Fruit fly (Drosophila melanogaster): ENCODE results near the gene Mnt.
A peak's percentile ranks its signal among the peaks of the same experiment; 100 is the strongest.

Mnt gene

dm6 chrX:3740725-3741440, 69.3 kb downstream of the Mnt start:
- peak; percentile 6 for TF ChIP-seq noc (tag; optimal IDR thresholded peaks at IDR 0.05)

DNA sequence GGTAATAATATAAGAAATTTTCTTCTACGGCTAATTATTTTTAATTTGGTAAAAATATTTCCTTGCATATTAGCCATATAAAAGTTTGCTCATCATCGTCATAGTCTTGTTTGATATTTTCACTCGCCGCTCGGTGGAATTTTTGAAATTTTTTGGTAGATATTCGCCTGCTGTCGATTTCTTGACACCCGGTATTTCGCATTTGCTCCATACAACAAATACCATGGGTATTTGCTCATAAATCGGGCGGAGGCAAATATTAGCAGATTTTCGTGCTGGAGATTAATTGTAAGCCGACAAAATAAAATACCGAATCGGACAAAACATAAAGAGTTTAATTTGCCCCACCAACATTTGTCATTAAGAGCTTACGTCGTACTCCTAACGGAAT, 70.0 kb downstream of the Mnt start:
- no peak for TF ChIP-seq noc (tag; optimal IDR thresholded peaks at IDR 0.05)

DNA sequence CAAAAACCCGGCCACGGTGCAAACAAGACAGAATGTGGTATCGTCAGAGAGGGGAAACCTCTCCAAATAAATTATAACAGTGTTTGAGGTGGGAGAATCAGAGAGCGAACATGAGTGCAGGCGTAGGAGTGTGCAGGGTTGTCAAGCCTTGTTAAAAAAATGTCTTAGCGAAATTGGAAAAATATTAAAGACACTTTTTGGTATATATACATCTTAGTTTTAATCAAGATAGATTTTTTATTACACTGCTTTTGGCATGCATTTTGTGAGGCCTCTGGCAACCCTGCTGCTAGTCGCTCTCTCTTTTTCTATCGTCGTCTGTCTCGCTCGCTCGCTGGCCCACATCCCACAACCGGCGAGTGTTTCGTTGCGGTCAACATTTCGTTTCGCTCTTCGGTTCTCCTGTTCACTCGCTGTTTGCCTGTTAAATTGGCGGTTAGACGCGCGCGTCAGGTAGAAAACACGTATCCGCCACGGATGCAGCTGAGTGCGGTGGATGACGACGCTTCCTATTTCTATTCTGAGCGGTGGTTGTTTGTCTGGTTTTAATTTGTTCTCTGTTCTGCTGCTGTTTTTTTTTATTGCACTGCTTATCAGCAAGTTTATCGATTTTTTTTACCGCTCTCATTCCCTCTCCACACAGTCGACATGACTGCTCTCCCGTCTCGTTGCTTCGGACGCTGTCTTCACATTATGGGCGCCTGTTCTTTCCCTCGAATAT, 70.6 kb downstream of the Mnt start:
- TF ChIP-seq noc (tag; optimal IDR thresholded peaks at IDR 0.05), result peak; percentile 99

DNA sequence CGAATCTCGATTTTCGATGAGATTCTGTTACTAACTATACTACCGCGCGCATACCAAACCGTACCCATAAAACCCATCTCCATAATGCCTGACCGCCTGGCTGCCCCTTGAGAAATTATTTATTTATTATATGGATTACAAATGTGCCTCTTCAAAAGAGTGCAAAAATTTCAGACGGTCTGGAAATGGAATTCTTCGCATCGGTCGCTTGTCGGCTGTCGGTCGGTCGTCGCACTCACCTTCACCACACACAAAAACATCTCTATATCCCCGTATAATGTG, 71.1 kb downstream of the Mnt start:
- TF ChIP-seq noc (tag; optimal IDR thresholded peaks at IDR 0.05), result no peak

DNA sequence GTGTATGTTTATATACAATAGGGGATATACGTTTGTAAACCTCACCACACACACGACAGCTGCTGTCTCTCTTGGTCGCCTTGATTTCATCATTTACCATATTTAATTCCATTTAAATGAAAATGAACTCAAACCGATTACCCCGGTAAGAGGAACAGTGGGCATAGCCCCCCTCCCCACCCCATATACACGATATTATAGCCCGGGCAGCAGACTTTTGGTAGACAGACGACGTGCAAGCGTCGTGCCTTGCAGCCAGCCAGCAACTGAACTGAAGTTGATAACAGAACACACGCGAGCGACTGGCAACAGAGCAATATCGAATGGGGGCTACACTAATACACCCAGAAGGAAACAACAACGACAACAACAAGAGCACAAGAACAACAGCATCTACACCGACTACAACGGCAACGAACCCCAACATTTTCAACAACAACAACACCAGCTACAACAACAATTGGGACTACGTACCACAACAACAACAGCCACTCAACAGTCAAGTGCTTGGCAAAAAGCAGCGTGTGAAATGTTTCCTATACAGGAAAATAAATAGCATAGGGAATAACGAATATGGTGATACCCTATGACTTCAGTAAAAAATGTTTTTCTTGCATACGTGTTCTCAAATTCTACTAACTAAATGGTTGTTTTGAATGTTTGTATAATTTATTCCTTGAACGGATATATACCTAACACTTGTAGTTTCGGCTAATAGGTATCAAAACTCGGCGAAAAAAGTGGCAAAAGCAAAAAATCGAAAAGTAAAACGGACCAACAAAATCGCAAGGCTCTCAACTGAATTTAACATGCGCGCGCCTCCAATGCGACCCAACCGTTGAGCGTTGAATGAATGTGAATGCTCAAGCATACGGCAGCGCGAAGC, 71.6 kb downstream of the Mnt start:
- peak; percentile 83 for TF ChIP-seq noc (tag; optimal IDR thresholded peaks at IDR 0.05)

DNA sequence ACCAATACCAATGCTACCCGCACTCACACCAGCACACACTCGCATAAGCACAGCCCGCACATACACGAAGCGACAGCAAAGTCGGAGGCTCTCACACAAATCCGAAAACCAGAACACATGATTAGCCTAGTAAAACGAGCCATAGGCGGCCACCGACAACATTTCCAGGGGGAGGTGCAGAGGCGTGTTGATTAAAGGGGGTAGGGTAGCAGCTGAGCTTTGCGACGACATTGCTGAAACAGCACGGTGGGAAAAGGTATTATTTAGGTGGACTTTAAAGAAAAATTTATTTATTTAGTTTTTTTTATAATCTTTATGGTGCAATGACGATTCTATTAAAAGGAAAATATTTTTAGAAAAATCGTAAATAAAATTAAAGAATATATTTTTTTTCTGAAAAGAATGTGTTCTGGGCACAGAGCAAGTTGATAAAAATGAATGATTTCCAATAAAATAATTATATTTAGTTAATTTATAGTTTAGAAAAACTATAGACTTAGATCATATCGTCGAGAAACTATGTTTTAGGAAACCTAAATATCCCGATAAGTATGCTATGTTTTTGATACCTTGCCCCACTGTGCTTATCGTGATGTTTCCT, 72.4 kb downstream of the Mnt start:
- TF ChIP-seq noc (tag; optimal IDR thresholded peaks at IDR 0.05), result peak; percentile 83

- no peak for TF ChIP-seq noc (tag; optimal IDR thresholded peaks at IDR 0.05)
Measured at dm6 chrX:3744492-3745263, 73.1 kb downstream of the Mnt start.

DNA sequence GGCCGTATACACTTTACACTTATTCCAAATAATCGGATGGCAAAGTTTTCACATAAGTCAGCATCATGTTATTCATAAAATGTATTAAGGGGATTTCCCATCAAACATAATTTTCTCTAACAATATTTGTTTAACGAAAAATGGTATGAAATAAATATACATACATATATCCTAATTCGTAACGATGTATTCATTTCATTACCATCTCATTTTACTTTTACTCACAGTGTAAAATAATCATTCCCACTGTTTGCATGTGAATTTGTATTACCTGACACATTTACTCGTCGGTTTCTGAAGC, 73.6 kb downstream of the Mnt start:
- peak; percentile 42 for TF ChIP-seq noc (tag; optimal IDR thresholded peaks at IDR 0.05)

dm6 chrX:3746898-3747297, 75.3 kb downstream of the Mnt start:
- no peak for TF ChIP-seq noc (tag; optimal IDR thresholded peaks at IDR 0.05)

- TF ChIP-seq noc (tag; optimal IDR thresholded peaks at IDR 0.05), result no peak
Measured at dm6 chrX:3747566-3747965, 76.0 kb downstream of the Mnt start.

DNA sequence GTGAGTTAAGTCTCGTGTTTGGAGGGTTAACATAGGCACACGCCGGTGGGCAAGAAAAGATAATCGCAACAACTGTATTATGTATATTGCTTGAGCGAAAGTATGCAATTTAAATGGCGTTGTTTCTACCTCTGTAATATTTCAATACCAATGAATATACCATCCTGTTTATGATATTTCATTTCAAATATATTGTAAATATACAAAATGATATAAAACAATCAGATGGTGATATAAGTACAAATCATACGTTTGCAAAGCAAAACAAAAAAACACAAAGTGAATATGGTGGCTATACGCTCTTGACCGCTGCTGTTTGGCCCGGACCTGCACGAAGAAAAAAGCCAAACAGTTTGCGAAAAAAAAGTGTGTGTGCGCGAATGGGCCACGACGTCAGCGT, 76.6 kb downstream of the Mnt start:
- peak; percentile 79 for TF ChIP-seq noc (tag; optimal IDR thresholded peaks at IDR 0.05)

dm6 chrX:3748741-3749484, 77.3 kb downstream of the Mnt start:
- TF ChIP-seq noc (tag; optimal IDR thresholded peaks at IDR 0.05), result no peak

- TF ChIP-seq noc (tag; optimal IDR thresholded peaks at IDR 0.05), result peak; percentile 84
Measured at dm6 chrX:3750232-3751075, 78.9 kb downstream of the Mnt start.
